Fruit fly (Drosophila melanogaster) whole organism, embryonic: ENCODE data around the gene ninaG.

ENCODE experiments used
- Ada2b ChIP-seq: fragments of 200-800 bp; sonication (Bioruptor generic); IDR thresholded peaks from 2 replicates; pipeline ENCODE4 v1.3.6; 2022; ENCODE audit warnings: missing biosample characterization, missing genetic modification characterization
- Bdp1 ChIP-seq: fragments of 200-800 bp; sonication (Bioruptor generic); optimal IDR thresholded peaks from 3 replicates; lab custom pipeline; 2016; ENCODE audit warnings: missing biosample characterization, missing genetic modification characterization
- Blimp-1 ChIP-seq: fragments of 200-800 bp; sonication (Bioruptor generic); optimal IDR thresholded peaks from 3 replicates; lab custom pipeline; 2018; ENCODE audit warnings: missing biosample characterization, missing genetic modification characterization, mild to moderate bottlenecking, moderate library complexity, missing genetic modification reagents
- BtbVII ChIP-seq: fragments of 200-800 bp; sonication (Bioruptor generic); optimal IDR thresholded peaks from 3 replicates; lab custom pipeline; 2017; ENCODE audit warnings: missing biosample characterization, mild to moderate bottlenecking, missing genetic modification characterization
- CG10565 ChIP-seq: fragments of 200-800 bp; sonication (Bioruptor generic); optimal IDR thresholded peaks from 3 replicates; lab custom pipeline; 2016; ENCODE audit warnings: missing biosample characterization, mild to moderate bottlenecking, missing genetic modification characterization
- CG11247 ChIP-seq: fragments of 200-800 bp; sonication (Bioruptor generic); IDR thresholded peaks from 2 replicates; pipeline ENCODE4 v1.3.6; 2022; ENCODE audit warnings: missing biosample characterization, missing genetic modification characterization
- CG11398 ChIP-seq: fragments of 200-800 bp; sonication (Bioruptor generic); optimal IDR thresholded peaks from 2 replicates; lab custom pipeline; 2016; ENCODE audit warnings: missing biosample characterization, missing genetic modification characterization
- CG11456 ChIP-seq: fragments of 200-800 bp; sonication (Bioruptor generic); IDR thresholded peaks from 3 replicates; pipeline ENCODE4 v1.3.6; 2022; ENCODE audit warnings: missing biosample characterization, missing genetic modification characterization
- CG11504 ChIP-seq: fragments of 200-800 bp; sonication (Bioruptor generic); optimal IDR thresholded peaks from 3 replicates; lab custom pipeline; 2019; ENCODE audit warnings: missing biosample characterization, mild to moderate bottlenecking, missing genetic modification characterization, moderate library complexity
- CG11696 ChIP-seq: fragments of 200-800 bp; sonication (Bioruptor generic); IDR thresholded peaks from 2 replicates; pipeline ENCODE4 v1.3.6; 2022; ENCODE audit warnings: missing biosample characterization, missing genetic modification characterization
- CG12236 ChIP-seq: fragments of 200-800 bp; sonication (Bioruptor generic); optimal IDR thresholded peaks from 2 replicates; lab custom pipeline; 2016; ENCODE audit warnings: missing biosample characterization, missing genetic modification characterization
- CG12299 ChIP-seq: fragments of 200-800 bp; sonication (Bioruptor generic); optimal IDR thresholded peaks from 2 replicates; lab custom pipeline; 2018; ENCODE audit warnings: missing biosample characterization, mild to moderate bottlenecking, missing genetic modification characterization
- CG17829 ChIP-seq: fragments of 200-800 bp; optimal IDR thresholded peaks from 2 replicates; lab custom pipeline; 2019; ENCODE audit warnings: missing biosample characterization, mild to moderate bottlenecking, missing genetic modification characterization, moderate library complexity
- CG18011 ChIP-seq: fragments of 200-800 bp; sonication (Bioruptor generic); optimal IDR thresholded peaks from 2 replicates; lab custom pipeline; 2017; ENCODE audit warnings: missing biosample characterization, missing genetic modification characterization, mild to moderate bottlenecking, moderate library complexity, missing genotype
- CG18619 ChIP-seq: fragments of 200-800 bp; sonication (Bioruptor generic); optimal IDR thresholded peaks from 3 replicates; lab custom pipeline; 2017; ENCODE audit warnings: missing biosample characterization, mild to moderate bottlenecking, missing genetic modification characterization
- CG3065 ChIP-seq: fragments of 200-800 bp; sonication (Bioruptor generic); optimal IDR thresholded peaks from 2 replicates; lab custom pipeline; 2016; ENCODE audit warnings: missing biosample characterization, missing genetic modification characterization
- CG3281 ChIP-seq: fragments of 200-800 bp; sonication (Bioruptor generic); optimal IDR thresholded peaks from 3 replicates; lab custom pipeline; 2017; ENCODE audit warnings: missing biosample characterization, mild to moderate bottlenecking, missing genetic modification characterization
- CG6175 ChIP-seq: fragments of 200-800 bp; sonication (Bioruptor generic); IDR thresholded peaks from 3 replicates; pipeline ENCODE4 v1.3.6; 2022; ENCODE audit warnings: missing biosample characterization, missing genetic modification characterization
- CG7372 ChIP-seq: fragments of 200-800 bp; sonication (Bioruptor generic); IDR thresholded peaks from 2 replicates; pipeline ENCODE4 v1.3.6; 2022; ENCODE audit warnings: missing biosample characterization, missing genetic modification characterization
- CG8944 ChIP-seq: fragments of 200-800 bp; sonication (Bioruptor generic); optimal IDR thresholded peaks from 3 replicates; lab custom pipeline; 2016; ENCODE audit warnings: missing biosample characterization, missing genetic modification characterization
- CG9797 ChIP-seq: fragments of 200-800 bp; sonication (Bioruptor generic); optimal IDR thresholded peaks from 3 replicates; lab custom pipeline; 2018; ENCODE audit warnings: missing biosample characterization, mild to moderate bottlenecking, missing genetic modification characterization
- CG9932 ChIP-seq: fragments of 200-800 bp; sonication (Bioruptor generic); IDR thresholded peaks from 2 replicates; pipeline ENCODE4 v1.3.6; 2022; ENCODE audit warnings: missing biosample characterization, missing genetic modification characterization
- Chrac-16 ChIP-seq: fragments of 200-800 bp; sonication (Bioruptor generic); optimal IDR thresholded peaks from 3 replicates; lab custom pipeline; 2016; ENCODE audit warnings: missing biosample characterization, missing genetic modification characterization
- Nf-YC ChIP-seq: fragments of 200-800 bp; optimal IDR thresholded peaks from 3 replicates; lab custom pipeline; 2019; ENCODE audit warnings: missing biosample characterization, mild to moderate bottlenecking, missing genetic modification characterization, moderate library complexity
- PHDP ChIP-seq: fragments of 200-800 bp; sonication (Bioruptor generic); optimal IDR thresholded peaks from 3 replicates; lab custom pipeline; 2018; ENCODE audit warnings: missing biosample characterization, mild to moderate bottlenecking, missing genetic modification characterization, moderate library complexity
- Rfx ChIP-seq: fragments of 200-800 bp; sonication (Bioruptor generic); IDR thresholded peaks from 2 replicates; pipeline ENCODE4 v1.3.6; 2022; ENCODE audit warnings: missing biosample characterization, missing genetic modification characterization
- Side ChIP-seq: fragments of 200-800 bp; sonication (Bioruptor generic); optimal IDR thresholded peaks from 2 replicates; lab custom pipeline; 2016; ENCODE audit warnings: missing biosample characterization, missing genetic modification characterization
- Sry-β ChIP-seq: fragments of 200-800 bp; sonication (Bioruptor generic); optimal IDR thresholded peaks from 2 replicates; lab custom pipeline; 2018; ENCODE audit warnings: missing biosample characterization, mild to moderate bottlenecking, missing genetic modification characterization, moderate library complexity
- Usf ChIP-seq: fragments of 200-800 bp; sonication (Bioruptor generic); optimal IDR thresholded peaks from 2 replicates; lab custom pipeline; 2017; ENCODE audit warnings: missing genotype, missing biosample characterization, missing genetic modification characterization
- Vsx1 ChIP-seq: fragments of 200-800 bp; sonication (Bioruptor generic); optimal IDR thresholded peaks from 2 replicates; lab custom pipeline; 2017; ENCODE audit warnings: missing biosample characterization, mild to moderate bottlenecking, missing genetic modification characterization, missing genetic modification reagents
- ara ChIP-seq: fragments of 200-800 bp; sonication (Bioruptor generic); IDR thresholded peaks from 2 replicates; pipeline ENCODE4 v1.3.6; 2022; ENCODE audit warnings: missing biosample characterization, missing genetic modification characterization
- ato ChIP-seq: fragments of 200-800 bp; sonication (Bioruptor generic); IDR thresholded peaks from 2 replicates; pipeline ENCODE4 v1.3.6; 2022; ENCODE audit warnings: missing biosample characterization, missing genetic modification characterization; ENCODE audit not compliant: partially characterized antibody
- bab2 ChIP-seq: fragments of 200-800 bp; sonication (Bioruptor generic); optimal IDR thresholded peaks from 2 replicates; lab custom pipeline; 2016; ENCODE audit warnings: missing biosample characterization, missing genetic modification characterization
- bowl ChIP-seq: fragments of 200-800 bp; sonication (Bioruptor generic); IDR thresholded peaks from 2 replicates; pipeline ENCODE4 v1.3.6; 2022; ENCODE audit warnings: missing biosample characterization, missing genetic modification characterization
- ci ChIP-seq: fragments of 200-800 bp; sonication (Bioruptor generic); IDR thresholded peaks from 3 replicates; pipeline ENCODE4 v1.3.6; 2022; ENCODE audit warnings: missing biosample characterization, missing genetic modification characterization
- emc ChIP-seq: fragments of 200-800 bp; sonication (Bioruptor generic); optimal IDR thresholded peaks from 2 replicates; lab custom pipeline; 2016; ENCODE audit warnings: missing biosample characterization, missing genetic modification characterization
- eve ChIP-seq, 2 experiments: fragments of >200 bp; optimal IDR thresholded peaks; 2 replicates each; lab custom pipeline; 2017; ENCODE audit warnings: missing biosample characterization in 2 of 2, missing genetic modification characterization in 2 of 2
- h ChIP-seq: fragments of >200 bp; optimal IDR thresholded peaks from 2 replicates; lab custom pipeline; 2017
- klu ChIP-seq: fragments of 200-800 bp; sonication (Bioruptor generic); IDR thresholded peaks from 2 replicates; pipeline ENCODE4 v1.3.6; 2022; ENCODE audit warnings: missing biosample characterization, missing genetic modification characterization
- lmd ChIP-seq: fragments of 200-800 bp; sonication (Bioruptor generic); IDR thresholded peaks from 2 replicates; pipeline ENCODE4 v1.3.6; 2022; ENCODE audit warnings: missing biosample characterization, missing genetic modification characterization
- pan ChIP-seq, 4 experiments: fragments of >200 bp in 3 of 4; fragments of 200-800 bp in 1 of 4; sonication (Bioruptor generic) in 1 of 4; optimal IDR thresholded peaks in 3 of 4; IDR thresholded peaks in 1 of 4; 2 replicates each; pipeline versions ENCODE4 v1.3.6 to Lab custom; 2017 to 2022; ENCODE audit warnings: missing biosample characterization in 2 of 4, missing genetic modification characterization in 2 of 4, mixed read lengths in 1 of 4
- pb ChIP-seq: fragments of 200-800 bp; sonication (Bioruptor generic); optimal IDR thresholded peaks from 3 replicates; lab custom pipeline; 2016; ENCODE audit warnings: missing biosample characterization, missing genetic modification characterization
- pfk ChIP-seq: fragments of 200-800 bp; sonication (Bioruptor generic); optimal IDR thresholded peaks from 2 replicates; lab custom pipeline; 2018; ENCODE audit warnings: missing biosample characterization, mild to moderate bottlenecking, missing genetic modification characterization, moderate library complexity
- pho ChIP-seq: fragments of 200-800 bp; sonication (Bioruptor generic); optimal IDR thresholded peaks from 2 replicates; lab custom pipeline; 2016; ENCODE audit warnings: missing biosample characterization, missing genetic modification characterization
- phol ChIP-seq: fragments of 200-800 bp; sonication (Bioruptor generic); optimal IDR thresholded peaks from 3 replicates; lab custom pipeline; 2018; ENCODE audit warnings: missing biosample characterization, mild to moderate bottlenecking, missing genetic modification characterization, moderate library complexity
- rib ChIP-seq: fragments of 200-800 bp; sonication (Bioruptor generic); IDR thresholded peaks from 2 replicates; pipeline ENCODE4 v1.3.6; 2022; ENCODE audit warnings: missing biosample characterization, missing genetic modification characterization
- seq ChIP-seq: fragments of 200-800 bp; sonication (Bioruptor generic); IDR thresholded peaks from 2 replicates; pipeline ENCODE4 v1.3.6; 2022; ENCODE audit warnings: missing biosample characterization, missing genetic modification characterization
- tll ChIP-seq, 2 experiments: fragments of 200-800 bp in 1 of 2; fragments of >200 bp in 1 of 2; sonication (Bioruptor generic) in 1 of 2; optimal IDR thresholded peaks; 2 replicates each; lab custom pipeline; 2017 to 2019; ENCODE audit warnings: missing biosample characterization in 2 of 2, missing genetic modification characterization in 2 of 2, mild to moderate bottlenecking in 1 of 2, moderate library complexity in 1 of 2
- trem ChIP-seq: fragments of 200-800 bp; optimal IDR thresholded peaks from 3 replicates; lab custom pipeline; 2019; ENCODE audit warnings: missing biosample characterization, mild to moderate bottlenecking, missing genetic modification characterization, moderate library complexity
- twi ChIP-seq: fragments of 200-800 bp; optimal IDR thresholded peaks from 2 replicates; lab custom pipeline; 2019; ENCODE audit warnings: missing biosample characterization, mild to moderate bottlenecking, missing genetic modification characterization, moderate library complexity
- zen2 ChIP-seq: fragments of 200-800 bp; sonication (Bioruptor generic); IDR thresholded peaks from 3 replicates; pipeline ENCODE4 v1.3.6; 2022; ENCODE audit warnings: missing biosample characterization, missing genetic modification characterization; ENCODE audit not compliant: partially characterized antibody

The ninaG gene

DNA sequence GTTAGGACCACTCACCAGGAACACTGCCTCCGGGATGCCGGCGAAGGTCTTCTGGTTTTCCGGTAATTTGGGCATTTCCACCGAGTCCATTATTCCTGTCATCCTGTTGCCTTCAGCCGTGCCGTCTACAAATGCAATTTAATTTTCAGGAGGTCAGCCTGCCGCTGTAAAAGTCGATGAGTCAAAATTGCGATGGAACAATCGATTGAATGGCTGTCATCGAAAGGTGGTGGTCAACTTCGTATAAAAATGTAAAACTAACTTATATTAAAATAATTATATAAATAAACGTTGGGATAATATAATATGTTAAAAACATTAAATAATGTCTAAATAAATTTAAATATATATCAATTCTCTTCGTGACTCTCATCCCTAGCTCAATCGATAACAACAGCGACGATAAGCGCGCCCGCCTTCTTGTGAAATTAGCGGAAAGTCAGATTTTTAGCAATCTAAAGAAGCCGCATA lies 11.8 kb downstream of the ninaG start, which contains the start of the genes mgr and Irbp (continued):
- TF ChIP-seq lmd (GFP tag; lab: Robert Waterston, UW), result peak; percentile 93
- no peak for TF ChIP-seq pb (GFP tag; lab: Kevin White, UChicago)
- TF ChIP-seq pan (optimal IDR thresholded peaks at IDR 0.05; lab: Kevin White, UChicago), result no peak
- TF ChIP-seq pan (GFP tag; optimal IDR thresholded peaks at IDR 0.05 in 1 of 2, IDR thresholded peaks at IDR 0.05 in 1 of 2), result peak in 1 of 2 experiments; percentile 96
- TF ChIP-seq ato, result no peak
- TF ChIP-seq seq (GFP tag; lab: Robert Waterston, UW), result peak; percentile 93
- TF ChIP-seq pfk (GFP tag; lab: Kevin White, UChicago), result no peak
- TF ChIP-seq CG11456 (GFP tag; lab: Robert Waterston, UW), result peak; percentile 92
- peak; percentile 91 for TF ChIP-seq CG11504
- peak; percentile 83 for TF ChIP-seq CG18011 (GFP tag; lab: Kevin White, UChicago)
- peak; percentile 86 for TF ChIP-seq CG18619
- TF ChIP-seq trem (tag; lab: Kevin White, UChicago), result peak; percentile 95
- TF ChIP-seq CG11247 (GFP tag; lab: Robert Waterston, UW), result peak; percentile 94
- no peak for TF ChIP-seq eve (GFP tag; optimal IDR thresholded peaks at IDR 0.05; lab: Kevin White, UChicago)
- peak; percentile 84 for TF ChIP-seq bowl (GFP tag; lab: Robert Waterston, UW)
- TF ChIP-seq Side (GFP tag; lab: Kevin White, UChicago), result no peak
- peak; percentile 94 for TF ChIP-seq CG7372
- TF ChIP-seq Ada2b (GFP tag; lab: Robert Waterston, UW), result peak; percentile 96
- TF ChIP-seq Bdp1 (GFP tag; lab: Kevin White, UChicago), result peak; percentile 23
- TF ChIP-seq Sry-β, result peak; percentile 68
- no peak for TF ChIP-seq emc
- peak; percentile 87 for TF ChIP-seq twi (tag; lab: Kevin White, UChicago)
- TF ChIP-seq ara (GFP tag; lab: Robert Waterston, UW), result peak; percentile 95
- peak; percentile 91 for TF ChIP-seq Blimp-1 (GFP tag; lab: Kevin White, UChicago)
- peak; percentile 97 for TF ChIP-seq Rfx (GFP tag; lab: Robert Waterston, UW)
- TF ChIP-seq CG10565 (GFP tag; lab: Kevin White, UChicago), result peak; percentile 31
- TF ChIP-seq Usf, result peak; percentile 70
- TF ChIP-seq Vsx1 (GFP tag; lab: Kevin White, UChicago), result no peak
- no peak for TF ChIP-seq CG12236 (GFP tag; lab: Kevin White, UChicago)
- TF ChIP-seq pho, result peak; percentile 50
- peak; percentile 55 for TF ChIP-seq bab2 (GFP tag; lab: Kevin White, UChicago)
- peak; percentile 94 for TF ChIP-seq PHDP (tag; lab: Kevin White, UChicago)
- TF ChIP-seq zen2 (GFP tag; lab: Robert Waterston, UW), result peak; percentile 77; the same call in 2 of the 3 replicates
- peak in 1 of 2 experiments; percentile 86 for TF ChIP-seq tll (GFP tag; optimal IDR thresholded peaks at IDR 0.05; lab: Kevin White, UChicago)
- peak; percentile 80 for TF ChIP-seq CG12299 (tag; lab: Kevin White, UChicago)
- TF ChIP-seq CG3281 (GFP tag; lab: Kevin White, UChicago), result no peak
- peak; percentile 95 for TF ChIP-seq ci (GFP tag; lab: Robert Waterston, UW)
- TF ChIP-seq rib (GFP tag; lab: Robert Waterston, UW), result peak; percentile 94
- TF ChIP-seq Nf-YC (tag; lab: Kevin White, UChicago), result peak; percentile 77
- peak; percentile 12 for TF ChIP-seq CG9797 (GFP tag; lab: Kevin White, UChicago)
- peak; percentile 80 for TF ChIP-seq CG11696 (GFP tag; lab: Robert Waterston, UW)
- peak; percentile 98 for TF ChIP-seq CG9932 (GFP tag; lab: Robert Waterston, UW)
- peak; percentile 89 for TF ChIP-seq klu (GFP tag; lab: Robert Waterston, UW)
- peak; percentile 97 for TF ChIP-seq CG17829 (tag; lab: Kevin White, UChicago)
- peak; percentile 88 for TF ChIP-seq Chrac-16 (GFP tag; lab: Kevin White, UChicago)
- peak; percentile 82 for TF ChIP-seq BtbVII
- TF ChIP-seq CG8944, result no peak
- no peak for TF ChIP-seq h
- TF ChIP-seq CG11398 (GFP tag; lab: Kevin White, UChicago), result no peak
- TF ChIP-seq phol (tag; lab: Kevin White, UChicago), result peak; percentile 93
- peak; percentile 83 for TF ChIP-seq CG3065
- TF ChIP-seq CG6175, result peak; percentile 85
